Worm (Caenorhabditis elegans) whole organism, L1 larva: ENCODE data around the gene sre-39.

ENCODE experiments used
- C04F5.9 ChIP-seq: sonication (generic microtip); optimal IDR thresholded peaks from 2 replicates; lab custom pipeline; 2016; ENCODE audit warnings: missing genetic modification characterization, missing compliant biosample characterization
- C34B4.2 ChIP-seq: sonication (generic microtip); optimal IDR thresholded peaks from 2 replicates; lab custom pipeline; 2017; ENCODE audit warnings: mild to moderate bottlenecking, missing genetic modification characterization, missing compliant biosample characterization
- alr-1 ChIP-seq: fragments of 200-800 bp; sonication (Bioruptor generic); optimal IDR thresholded peaks from 2 replicates; lab custom pipeline; 2018; ENCODE audit warnings: borderline replicate concordance, mild to moderate bottlenecking, missing genetic modification characterization, missing compliant biosample characterization
- ama-1 ChIP-seq: fragments of 150-350 bp; optimal IDR thresholded peaks from 2 replicates; lab custom pipeline; 2014
- blmp-1 ChIP-seq: fragments of 150-350 bp; optimal IDR thresholded peaks from 2 replicates; lab custom pipeline; 2014; ENCODE audit warnings: missing biosample characterization, missing genetic modification characterization
- ceh-63 ChIP-seq: fragments of 200-800 bp; sonication (Bioruptor generic); optimal IDR thresholded peaks from 2 replicates; lab custom pipeline; 2018; ENCODE audit warnings: mild to moderate bottlenecking, missing genetic modification characterization, missing compliant biosample characterization
- ceh-82 ChIP-seq, 3 experiments: fragments of 150-350 bp in 1 of 3; sonication (generic microtip) in 2 of 3; optimal IDR thresholded peaks; 2 replicates each; lab custom pipeline; 2014 to 2017; ENCODE audit warnings: missing biosample characterization in 3 of 3, missing genetic modification characterization in 3 of 3
- ceh-88 ChIP-seq: fragments of 200-800 bp; sonication (Bioruptor generic); IDR thresholded peaks from 2 replicates; pipeline ENCODE4 v1.3.6; 2022; ENCODE audit warnings: missing genetic modification characterization, missing compliant biosample characterization
- ceh-90 ChIP-seq: sonication (generic microtip); optimal IDR thresholded peaks from 2 replicates; lab custom pipeline; 2016; ENCODE audit warnings: missing genetic modification characterization, missing compliant biosample characterization
- ces-1 ChIP-seq: fragments of 150-350 bp; optimal IDR thresholded peaks from 2 replicates; lab custom pipeline; 2014; ENCODE audit warnings: missing biosample characterization, missing genetic modification reagents, missing genetic modification characterization
- dpl-1 ChIP-seq, 3 experiments: fragments of 150-350 bp in 2 of 3; sonication (generic microtip) in 1 of 3; optimal IDR thresholded peaks; 2 replicates each; lab custom pipeline; 2014 to 2017; ENCODE audit warnings: missing biosample characterization in 3 of 3, missing genetic modification characterization in 3 of 3, missing genetic modification reagents in 3 of 3
- efl-1 ChIP-seq, 4 experiments: fragments of 150-350 bp; optimal IDR thresholded peaks in 3 of 4; peaks in 1 of 4; 1 replicate in 1 of 4; 2 replicates in 3 of 4; lab custom pipeline; 2014; ENCODE audit warnings: missing biosample characterization in 2 of 4, missing genetic modification characterization in 2 of 4, missing genetic modification reagents in 2 of 4
- elt-2 ChIP-seq: sonication (generic microtip); optimal IDR thresholded peaks from 2 replicates; lab custom pipeline; 2016; ENCODE audit warnings: missing genetic modification characterization, mild to moderate bottlenecking, inconsistent platforms, missing compliant biosample characterization, missing genetic modification reagents
- fkh-4 ChIP-seq: sonication (generic microtip); optimal IDR thresholded peaks from 2 replicates; lab custom pipeline; 2016; ENCODE audit warnings: missing compliant biosample characterization, missing genetic modification characterization, borderline replicate concordance
- fos-1 ChIP-seq: fragments of 150-350 bp; optimal IDR thresholded peaks from 2 replicates; lab custom pipeline; 2014; ENCODE audit warnings: missing biosample characterization, missing genetic modification characterization
- grh-1 ChIP-seq: fragments of 200-800 bp; sonication (Bioruptor generic); IDR thresholded peaks from 2 replicates; pipeline ENCODE4 v1.3.6; 2022; ENCODE audit warnings: missing genetic modification reagents, missing genetic modification characterization, missing compliant biosample characterization
- hpl-2 ChIP-seq: fragments of 150-350 bp; optimal IDR thresholded peaks from 2 replicates; lab custom pipeline; 2014; ENCODE audit warnings: missing biosample characterization, missing genetic modification reagents, missing genetic modification characterization
- irx-1 ChIP-seq: sonication (generic microtip); optimal IDR thresholded peaks from 2 replicates; lab custom pipeline; 2016; ENCODE audit warnings: missing genetic modification characterization, missing compliant biosample characterization
- isw-1 ChIP-seq: fragments of 200-800 bp; sonication (Bioruptor generic); IDR thresholded peaks from 2 replicates; pipeline ENCODE4 v1.3.6; 2022; ENCODE audit warnings: missing genetic modification characterization, missing compliant biosample characterization
- jun-1 ChIP-seq: fragments of 150-350 bp; optimal IDR thresholded peaks from 2 replicates; lab custom pipeline; 2014; ENCODE audit warnings: missing biosample characterization, missing genetic modification reagents, missing genetic modification characterization
- lin-13 ChIP-seq: fragments of 150-350 bp; optimal IDR thresholded peaks from 2 replicates; lab custom pipeline; 2014; ENCODE audit warnings: missing biosample characterization, missing genetic modification reagents, missing genetic modification characterization
- lin-39 ChIP-seq: fragments of 150-350 bp; optimal IDR thresholded peaks from 2 replicates; lab custom pipeline; 2014; ENCODE audit warnings: missing biosample characterization, missing genetic modification reagents, missing genetic modification characterization
- lir-3 ChIP-seq: sonication (generic microtip); optimal IDR thresholded peaks from 2 replicates; lab custom pipeline; 2016; ENCODE audit warnings: mild to moderate bottlenecking, missing genetic modification characterization, moderate library complexity, missing compliant biosample characterization; ENCODE audit not compliant: poor library complexity
- lsy-2 ChIP-seq, 2 experiments: fragments of 150-350 bp; optimal IDR thresholded peaks; 2 replicates each; lab custom pipeline; 2014; ENCODE audit warnings: missing biosample characterization in 2 of 2, missing genetic modification characterization in 2 of 2
- mab-9 ChIP-seq: fragments of 200-800 bp; sonication (Bioruptor generic); IDR thresholded peaks from 2 replicates; pipeline ENCODE4 v1.3.6; 2022; ENCODE audit warnings: missing genetic modification reagents, missing genetic modification characterization, missing compliant biosample characterization
- mep-1 ChIP-seq: fragments of 150-350 bp; optimal IDR thresholded peaks from 2 replicates; lab custom pipeline; 2014; ENCODE audit warnings: missing biosample characterization, missing genetic modification characterization
- nhr-11 ChIP-seq: fragments of 150-350 bp; optimal IDR thresholded peaks from 2 replicates; lab custom pipeline; 2014; ENCODE audit warnings: missing biosample characterization, missing genetic modification characterization
- nhr-12 ChIP-seq: sonication (generic microtip); optimal IDR thresholded peaks from 2 replicates; lab custom pipeline; 2017; ENCODE audit warnings: missing biosample characterization, missing genetic modification characterization
- nhr-28 ChIP-seq: fragments of 150-350 bp; optimal IDR thresholded peaks from 2 replicates; lab custom pipeline; 2014; ENCODE audit warnings: missing biosample characterization, missing genetic modification characterization
- nhr-71 ChIP-seq: sonication (generic microtip); optimal IDR thresholded peaks from 2 replicates; lab custom pipeline; 2016; ENCODE audit warnings: mild to moderate bottlenecking, missing genetic modification characterization, moderate library complexity, missing compliant biosample characterization
- nhr-76 ChIP-seq: sonication (generic microtip); optimal IDR thresholded peaks from 2 replicates; lab custom pipeline; 2017; ENCODE audit warnings: missing biosample characterization, missing genetic modification characterization
- nhr-85 ChIP-seq: sonication (generic microtip); peaks from one replicate; lab custom pipeline; 2016; ENCODE audit warnings: missing genetic modification characterization, inconsistent platforms, missing compliant biosample characterization
- nhr-90 ChIP-seq: sonication (generic microtip); optimal IDR thresholded peaks from 2 replicates; lab custom pipeline; 2016; ENCODE audit warnings: mild to moderate bottlenecking, missing genetic modification characterization, missing compliant biosample characterization; ENCODE audit not compliant: poor library complexity
- pqm-1 ChIP-seq: sonication (generic microtip); optimal IDR thresholded peaks from 3 replicates; lab custom pipeline; 2017; ENCODE audit warnings: missing biosample characterization, missing genetic modification characterization
- rnt-1 ChIP-seq: sonication (generic microtip); optimal IDR thresholded peaks from 2 replicates; lab custom pipeline; 2016; ENCODE audit warnings: mild to moderate bottlenecking, missing genetic modification characterization, moderate library complexity, missing compliant biosample characterization
- skn-1 ChIP-seq: fragments of 150-350 bp; optimal IDR thresholded peaks from 2 replicates; lab custom pipeline; 2014; ENCODE audit warnings: missing biosample characterization, missing genetic modification characterization
- snpc-4 ChIP-seq: fragments of 150-350 bp; optimal IDR thresholded peaks from 2 replicates; lab custom pipeline; 2014; ENCODE audit warnings: missing biosample characterization, missing genetic modification characterization
- swsn-7 ChIP-seq: sonication (generic microtip); optimal IDR thresholded peaks from 2 replicates; lab custom pipeline; 2016; ENCODE audit warnings: missing genetic modification characterization, missing compliant biosample characterization
- tbx-2 ChIP-seq: sonication (generic microtip); optimal IDR thresholded peaks from 2 replicates; lab custom pipeline; 2016; ENCODE audit warnings: missing genetic modification characterization, missing compliant biosample characterization
- tlp-1 ChIP-seq: fragments of 150-350 bp; optimal IDR thresholded peaks from 2 replicates; lab custom pipeline; 2014; ENCODE audit warnings: missing biosample characterization, missing genetic modification characterization
- unc-130 ChIP-seq: fragments of 150-350 bp; optimal IDR thresholded peaks from 2 replicates; lab custom pipeline; 2017; ENCODE audit warnings: missing biosample characterization, missing genetic modification characterization, inconsistent platforms
- unc-30 ChIP-seq: sonication (generic microtip); optimal IDR thresholded peaks from 2 replicates; lab custom pipeline; 2017; ENCODE audit warnings: missing biosample characterization, missing genetic modification characterization
- unc-86 ChIP-seq: sonication (generic microtip); optimal IDR thresholded peaks from 2 replicates; lab custom pipeline; 2016; ENCODE audit warnings: missing genetic modification characterization, missing compliant biosample characterization
- unc-98 ChIP-seq: fragments of 200-800 bp; sonication (Bioruptor generic); IDR thresholded peaks from 2 replicates; pipeline ENCODE4 v1.3.6; 2022; ENCODE audit warnings: missing genetic modification characterization, missing compliant biosample characterization
- zag-1 ChIP-seq: fragments of 150-350 bp; optimal IDR thresholded peaks from 2 replicates; lab custom pipeline; 2014; ENCODE audit warnings: missing biosample characterization, missing genetic modification characterization
- ztf-4 ChIP-seq: fragments of 150-350 bp; optimal IDR thresholded peaks from 2 replicates; lab custom pipeline; 2014; ENCODE audit warnings: missing biosample characterization, missing genetic modification characterization

Gene sre-39

DNA sequence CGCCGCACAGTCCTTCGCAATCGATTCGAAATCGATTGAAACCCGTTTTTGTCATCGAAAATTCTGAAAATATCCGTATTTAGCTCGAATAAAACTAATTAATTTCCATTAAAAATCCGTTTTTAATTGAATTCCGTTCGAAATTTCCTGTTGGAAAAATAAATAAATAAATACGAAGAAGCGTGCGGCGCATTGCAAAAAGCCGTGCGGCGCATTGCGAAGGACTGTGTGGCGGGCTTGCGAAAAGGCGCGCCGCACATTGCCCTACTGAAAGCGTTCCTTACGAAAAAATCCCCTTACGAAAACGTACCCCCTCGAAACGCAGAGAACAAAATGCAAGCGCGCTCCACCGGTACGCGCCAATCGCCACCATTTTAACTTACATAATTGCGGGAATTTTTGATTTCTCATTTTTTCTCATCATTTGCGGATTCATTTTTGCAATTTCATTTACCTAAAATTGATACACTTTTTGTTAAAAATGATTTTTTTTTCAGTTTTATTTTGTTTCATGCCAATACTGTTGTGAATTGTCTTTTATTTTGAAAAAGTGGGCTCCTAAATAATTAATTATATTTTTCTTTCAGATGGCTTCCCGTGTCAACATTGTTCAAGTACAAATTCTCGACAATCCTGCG lies 14.6 kb downstream of the sre-39 start, which contains the start of gene unc-85 (continued):
- TF ChIP-seq jun-1 (tag; lab: Kevin White, UChicago) = peak; percentile 52
- peak; percentile 65 for TF ChIP-seq lir-3 (tag; lab: Kevin White, UChicago)
- peak; percentile 89 for TF ChIP-seq nhr-85 (tag; lab: Kevin White, UChicago)

DNA sequence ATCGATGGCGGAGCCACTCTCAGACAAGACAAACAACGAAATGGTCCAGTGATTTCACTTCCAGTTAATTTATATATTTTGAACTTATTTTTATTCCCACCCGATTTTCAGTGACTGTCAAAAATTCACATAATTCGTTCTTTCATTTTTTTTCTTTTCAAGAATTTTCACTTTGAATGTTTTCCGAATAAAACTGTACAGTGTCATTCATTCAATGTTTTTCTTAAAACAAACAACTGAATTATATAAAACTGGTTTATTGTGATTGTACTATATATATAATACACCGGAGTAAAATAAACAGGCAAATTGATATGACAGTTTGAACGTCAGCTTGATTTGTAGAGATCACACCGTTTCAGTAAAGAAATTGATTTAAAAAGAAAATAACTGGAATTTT lies 16.0 kb downstream of the sre-39 start:
- no peak for TF ChIP-seq unc-86 (tag; lab: Kevin White, UChicago)
- no peak for TF ChIP-seq ceh-82 (tag; optimal IDR thresholded peaks at IDR 0.05; lab: Kevin White, UChicago)
- no peak for TF ChIP-seq dpl-1 (GFP tag; optimal IDR thresholded peaks at IDR 0.05; lab: Kevin White, UChicago)
- no peak for TF ChIP-seq jun-1 (tag; lab: Kevin White, UChicago)
- no peak for TF ChIP-seq irx-1
- no peak for TF ChIP-seq lin-13 (GFP tag; lab: Kevin White, UChicago)
- TF ChIP-seq snpc-4 (tag; lab: Kevin White, UChicago) = no peak
- no peak for TF ChIP-seq unc-130
- no peak for TF ChIP-seq nhr-12
- no peak for TF ChIP-seq elt-2
- TF ChIP-seq C04F5.9 (tag; lab: Kevin White, UChicago) = no peak
- TF ChIP-seq C34B4.2 (tag; lab: Kevin White, UChicago) = no peak
- no peak for TF ChIP-seq nhr-85 (tag; lab: Kevin White, UChicago)
- no peak for TF ChIP-seq pqm-1 (tag; lab: Kevin White, UChicago)
- no peak for TF ChIP-seq efl-1 (optimal IDR thresholded peaks at IDR 0.05; lab: Kevin White, UChicago)
- no peak for TF ChIP-seq efl-1 (GFP tag; optimal IDR thresholded peaks at IDR 0.05 in 1 of 2; lab: Kevin White, UChicago)
- no peak for TF ChIP-seq nhr-11 (tag; lab: Kevin White, UChicago)
- no peak for TF ChIP-seq ceh-90 (tag; lab: Kevin White, UChicago)
- no peak for TF ChIP-seq lsy-2 (tag; optimal IDR thresholded peaks at IDR 0.05; lab: Kevin White, UChicago)
- TF ChIP-seq fos-1 (tag; lab: Kevin White, UChicago) = no peak

DNA sequence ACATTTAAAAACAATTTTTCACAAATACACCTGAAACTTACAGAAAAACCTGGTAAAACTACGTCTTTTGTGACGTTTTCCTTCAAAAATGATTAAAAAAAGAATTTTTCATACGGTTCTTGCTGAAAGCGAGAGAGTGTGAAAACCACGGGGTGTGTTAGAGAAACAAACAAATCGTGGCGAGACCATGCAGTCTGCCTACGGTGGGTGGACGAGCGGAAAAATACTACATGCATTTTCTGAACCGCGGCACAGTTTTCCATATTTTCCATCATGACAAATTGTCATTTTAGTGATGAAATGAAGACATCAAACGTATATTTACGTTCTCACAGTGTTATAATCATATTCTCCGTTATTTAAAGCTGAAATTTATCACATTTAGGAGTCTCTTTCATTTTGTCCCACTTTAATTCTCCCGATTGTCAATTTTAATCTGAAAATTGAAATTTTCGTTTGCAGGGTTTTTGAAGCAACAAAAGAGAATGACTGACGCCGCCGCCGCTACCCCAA lies 19.4 kb downstream of the sre-39 start, which contains the start of the genes F10G7.9 and tsn-1:
F10G7.9 (minus strand) TSS at position 127 of the 513 bp plus-strand sequence.
tsn-1 (plus strand) TSS at position 463 of the 513 bp plus-strand sequence.
- peak; percentile 47 for TF ChIP-seq swsn-7
- no peak for TF ChIP-seq unc-98 (GFP tag; lab: Robert Waterston, UW)
- TF ChIP-seq nhr-85 (tag; lab: Kevin White, UChicago) = peak; percentile 74
- TF ChIP-seq unc-86 (tag; lab: Kevin White, UChicago) = peak; percentile 33
- peak; percentile 2 for TF ChIP-seq nhr-90
- TF ChIP-seq alr-1 = no peak
- no peak for TF ChIP-seq fkh-4 (tag; lab: Kevin White, UChicago)
- peak; percentile 21 to 62 (median 38) for TF ChIP-seq ceh-82 (tag; optimal IDR thresholded peaks at IDR 0.05; lab: Kevin White, UChicago)
- no peak for TF ChIP-seq irx-1
- no peak for TF ChIP-seq nhr-76
- no peak for TF ChIP-seq grh-1 (GFP tag; lab: Robert Waterston, UW)
- no peak for TF ChIP-seq ztf-4 (tag; lab: Kevin White, UChicago)
- TF ChIP-seq nhr-11 (tag; lab: Kevin White, UChicago) = no peak
- no peak for TF ChIP-seq jun-1 (tag; lab: Kevin White, UChicago)
- TF ChIP-seq zag-1 (tag; lab: Kevin White, UChicago) = no peak
- TF ChIP-seq unc-130 = peak; percentile 32
- TF ChIP-seq isw-1 = peak; percentile 50
- peak; percentile 50 for TF ChIP-seq lin-13 (GFP tag; lab: Kevin White, UChicago)
- no peak for TF ChIP-seq lin-39 (tag; lab: Kevin White, UChicago)
- peak; percentile 71 for TF ChIP-seq nhr-71 (tag; lab: Kevin White, UChicago)
- TF ChIP-seq unc-30 (tag; lab: Kevin White, UChicago) = no peak
- TF ChIP-seq elt-2 = peak; percentile 37
- TF ChIP-seq ama-1 = no peak
- TF ChIP-seq hpl-2 (GFP tag; lab: Kevin White, UChicago) = no peak
- TF ChIP-seq skn-1 = peak; percentile 59
- TF ChIP-seq tbx-2 (tag; lab: Kevin White, UChicago) = peak; percentile 45
- TF ChIP-seq ces-1 (GFP tag; lab: Kevin White, UChicago) = no peak
- no peak for TF ChIP-seq mab-9 (GFP tag; lab: Robert Waterston, UW)
- no peak for TF ChIP-seq tlp-1 (tag; lab: Kevin White, UChicago)
- no peak for TF ChIP-seq ceh-88 (GFP tag; lab: Robert Waterston, UW)
- TF ChIP-seq mep-1 (tag; lab: Kevin White, UChicago) = no peak
- no peak for TF ChIP-seq nhr-28
- TF ChIP-seq ceh-63 (GFP tag; lab: Kevin White, UChicago) = no peak
- peak; percentile 69 for TF ChIP-seq rnt-1
- TF ChIP-seq blmp-1 (tag; lab: Kevin White, UChicago) = no peak
- peak; percentile 93 to 98 for TF ChIP-seq lsy-2 (tag; optimal IDR thresholded peaks at IDR 0.05; lab: Kevin White, UChicago)
- peak; percentile 80 to 87 for TF ChIP-seq efl-1 (optimal IDR thresholded peaks at IDR 0.05; lab: Kevin White, UChicago)
- TF ChIP-seq efl-1 (GFP tag; optimal IDR thresholded peaks at IDR 0.05 in 1 of 2; lab: Kevin White, UChicago) = peak; percentile 70 to 96
